Worm (Caenorhabditis elegans) whole organism, L3 larva: ENCODE measurements around the gene spds-1.

Experiments
- ama-1 ChIP-seq: fragments of 150-350 bp; optimal IDR thresholded peaks from 2 replicates; lab custom pipeline; 2018
- daf-12 ChIP-seq: fragments of 150-350 bp; optimal IDR thresholded peaks from 2 replicates; lab custom pipeline; 2014; ENCODE audit warnings: missing biosample characterization, missing genetic modification reagents, missing genetic modification characterization
- elt-1 ChIP-seq: fragments of 150-350 bp; optimal IDR thresholded peaks from 2 replicates; lab custom pipeline; 2014; ENCODE audit warnings: missing biosample characterization, missing genetic modification characterization
- fkh-10 ChIP-seq: sonication (generic microtip); optimal IDR thresholded peaks from 2 replicates; lab custom pipeline; 2017; ENCODE audit warnings: missing biosample characterization, missing genetic modification reagents, missing genetic modification characterization
- lin-39 ChIP-seq: fragments of 150-350 bp; optimal IDR thresholded peaks from 2 replicates; lab custom pipeline; 2018; ENCODE audit warnings: missing biosample characterization, missing genetic modification reagents, missing genetic modification characterization
- mdl-1 ChIP-seq: fragments of 150-350 bp; optimal IDR thresholded peaks from 2 replicates; lab custom pipeline; 2014; ENCODE audit warnings: missing biosample characterization, missing genetic modification characterization
- nhr-28 ChIP-seq: fragments of 150-350 bp; optimal IDR thresholded peaks from 2 replicates; lab custom pipeline; 2014; ENCODE audit warnings: missing biosample characterization, missing genetic modification characterization
- pha-4 ChIP-seq: fragments of 150-350 bp; optimal IDR thresholded peaks from 2 replicates; lab custom pipeline; 2014; ENCODE audit warnings: missing biosample characterization, missing genetic modification reagents, missing genetic modification characterization
- pqm-1 ChIP-seq: fragments of 150-350 bp; optimal IDR thresholded peaks from 2 replicates; lab custom pipeline; 2017; ENCODE audit warnings: missing biosample characterization, missing genetic modification characterization, inconsistent platforms
- unc-39 ChIP-seq: sonication (generic microtip); optimal IDR thresholded peaks from 4 replicates; lab custom pipeline; 2017; ENCODE audit warnings: missing biosample characterization, missing genetic modification characterization
- unc-62 ChIP-seq: fragments of 150-350 bp; sonication (generic microtip); optimal IDR thresholded peaks from 4 replicates; lab custom pipeline; 2014; ENCODE audit warnings: missing biosample characterization, missing genetic modification reagents, missing genetic modification characterization
- zag-1 ChIP-seq: fragments of 150-350 bp; optimal IDR thresholded peaks from 2 replicates; lab custom pipeline; 2014; ENCODE audit warnings: missing biosample characterization, missing genetic modification characterization

DNA sequence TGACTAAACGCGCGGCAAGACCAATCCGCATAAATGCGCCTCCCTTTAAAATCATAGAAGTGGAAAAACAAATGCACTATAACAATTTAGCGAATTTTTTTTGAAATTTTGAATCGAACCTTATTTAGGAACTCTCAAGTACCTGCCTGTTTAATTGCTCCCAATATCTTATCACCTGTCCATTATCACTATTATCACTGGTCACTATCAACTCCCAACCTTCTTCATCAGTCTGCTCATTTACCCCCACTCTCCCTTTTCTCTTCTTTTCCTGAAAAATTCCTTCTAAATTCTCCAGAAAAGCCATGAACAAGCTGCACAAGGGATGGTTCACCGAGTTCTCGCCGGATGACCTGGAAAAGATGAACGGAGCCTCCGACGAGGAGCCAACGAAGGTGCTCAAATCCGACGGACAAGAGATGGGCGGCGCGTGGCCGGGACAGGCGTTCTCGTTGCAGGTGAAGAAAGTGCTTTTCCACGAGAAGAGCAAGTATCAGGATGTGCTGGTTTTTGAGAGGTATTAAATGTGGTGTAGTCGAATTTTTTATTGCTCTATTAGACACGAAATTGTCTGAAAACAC is at the start of gene spds-1:
- TF ChIP-seq nhr-28 (tag; lab: Kevin White, UChicago) (no peak), mdl-1 (tag; lab: Kevin White, UChicago) (no peak), elt-1 (no peak), unc-39 (tag; lab: Kevin White, UChicago) (no peak), pqm-1 (tag; lab: Kevin White, UChicago) (peak; percentile 28), fkh-10 (GFP tag; lab: Kevin White, UChicago) (no peak), zag-1 (tag; lab: Kevin White, UChicago) (no peak), unc-62 (GFP tag; lab: Kevin White, UChicago) (no peak), ama-1 (lab: Kevin White, UChicago) (no peak), lin-39 (tag; lab: Kevin White, UChicago) (no peak), pha-4 (no peak), daf-12 (tag; lab: Kevin White, UChicago) (no peak)
